Worm (Caenorhabditis elegans): ENCODE measurements around the gene Y71H2AM.20.

Gene Y71H2AM.20

ce11 chrIII:2768635-2769034 is 17.1 kb downstream of the Y71H2AM.20 start, which contains the start of gene swsn-3 (continued):
- TF ChIP-seq fkh-3 (tag; optimal IDR thresholded peaks at IDR 0.05) (no peak), C17E4.6 (GFP tag; IDR thresholded peaks at IDR 0.05) (peak; percentile 68), sdz-38 (tag; optimal IDR thresholded peaks at IDR 0.05) (no peak), let-526 (GFP tag; IDR thresholded peaks at IDR 0.05) (0 out of 2 replicates have a peak, but pooled peaks have one; percentile 15), ccch-3 (GFP tag; optimal IDR thresholded peaks at IDR 0.05) (no peak), hmg-20 (GFP tag; IDR thresholded peaks at IDR 0.05) (0 out of 2 replicates have a peak, but pooled peaks have one; percentile 40), D2030.7 (GFP tag; IDR thresholded peaks at IDR 0.05) (peak; percentile 79), pha-4 (tag; optimal IDR thresholded peaks at IDR 0.05) (peak; percentile 24), egl-44 (GFP tag; IDR thresholded peaks at IDR 0.05) (no peak), attf-6 (GFP tag; IDR thresholded peaks at IDR 0.05) (no peak), dox-1 (GFP tag; IDR thresholded peaks at IDR 0.05) (peak; percentile 87), nfya-2 (GFP tag; IDR thresholded peaks at IDR 0.05) (no peak), snpc-3.4 (tag; optimal IDR thresholded peaks at IDR 0.05) (peak; percentile 69), ztf-22 (GFP tag; optimal IDR thresholded peaks at IDR 0.05) (no peak), F39B2.1 (GFP tag; IDR thresholded peaks at IDR 0.05) (no peak), F10E7.11 (tag; optimal IDR thresholded peaks at IDR 0.05) (no peak), F22D6.2 (tag; optimal IDR thresholded peaks at IDR 0.05) (no peak), lsl-1 (GFP tag; optimal IDR thresholded peaks at IDR 0.05) (peak; percentile 75), tbx-9 (tag; optimal IDR thresholded peaks at IDR 0.05; ENCODE audit: borderline replicate concordance) (no peak), lsy-27 (tag; optimal IDR thresholded peaks at IDR 0.05; ENCODE audit: borderline replicate concordance, insufficient read depth) (peak; percentile 72), zfh-2 (GFP tag; conservative IDR thresholded peaks at IDR 0.05) (no peak), F57A8.1 (GFP tag; optimal IDR thresholded peaks at IDR 0.05) (no peak), ceh-100 (GFP tag; IDR thresholded peaks at IDR 0.05) (peak; percentile 82), ama-1 (optimal IDR thresholded peaks at IDR 0.05) (no peak), ama-1 (GFP tag; optimal IDR thresholded peaks at IDR 0.05) (peak; percentile 20 to 72), F33H1.4 (GFP tag; IDR thresholded peaks at IDR 0.05) (peak; percentile 71), madf-10 (tag; optimal IDR thresholded peaks at IDR 0.05) (peak; percentile 13), egrh-3 (GFP tag; IDR thresholded peaks at IDR 0.05) (0 out of 2 replicates have a peak, but pooled peaks have one; percentile 14), cebp-2 (GFP tag; IDR thresholded peaks at IDR 0.05) (no peak), unc-62 (GFP tag; optimal IDR thresholded peaks at IDR 0.05) (no peak), efl-1 (GFP tag; optimal IDR thresholded peaks at IDR 0.05) (peak; percentile 50), F37B4.10 (GFP tag; IDR thresholded peaks at IDR 0.05) (0 out of 2 replicates have a peak, but pooled peaks have one; percentile 58), rcor-1 (GFP tag; IDR thresholded peaks at IDR 0.05) (peak; percentile 86), nfya-1 (tag; optimal IDR thresholded peaks at IDR 0.05; ENCODE audit: borderline replicate concordance, insufficient read depth) (no peak), madf-8 (GFP tag; conservative IDR thresholded peaks at IDR 0.05) (peak; percentile 42), attf-5 (GFP tag; optimal IDR thresholded peaks at IDR 0.05) (peak; percentile 99), lag-1 (GFP tag; IDR thresholded peaks at IDR 0.05) (no peak), nhr-90 (tag; optimal IDR thresholded peaks at IDR 0.05) (no peak), K11D2.4 (GFP tag; IDR thresholded peaks at IDR 0.05) (peak; percentile 60; the same call in 1 of the 2 replicates), lin-35 (GFP tag; optimal IDR thresholded peaks at IDR 0.05) (peak in 1 of 3 experiments; percentile 89), aptf-2 (GFP tag; conservative IDR thresholded peaks at IDR 0.05) (no peak), ZK185.1 (tag; optimal IDR thresholded peaks at IDR 0.05; ENCODE audit: poor library complexity, severe bottlenecking) (no peak), ztf-3 (GFP tag; optimal IDR thresholded peaks at IDR 0.05) (no peak), attf-3 (GFP tag; conservative IDR thresholded peaks at IDR 0.05) (no peak; the same call in 1 of the 2 replicates), him-1 (tag; optimal IDR thresholded peaks at IDR 0.05) (peak; percentile 62), ceh-40 (GFP tag; IDR thresholded peaks at IDR 0.05) (no peak)
